Fruit fly (Drosophila melanogaster) whole organism, prepupa: Measurements from ENCODE around the gene Ork1.

ENCODE experiments used
- Blimp-1 ChIP-seq: fragments of 200-800 bp; sonication (Bioruptor generic); optimal IDR thresholded peaks from 3 replicates; lab custom pipeline; 2017; ENCODE audit warnings: missing biosample characterization, missing genetic modification characterization, mild to moderate bottlenecking, moderate library complexity, missing genetic modification reagents
- CG10631 ChIP-seq: fragments of 200-800 bp; sonication (Bioruptor generic); optimal IDR thresholded peaks from 2 replicates; lab custom pipeline; 2016; ENCODE audit warnings: missing biosample characterization, missing genetic modification characterization
- CG10669 ChIP-seq: fragments of 200-800 bp; sonication (Bioruptor generic); optimal IDR thresholded peaks from 3 replicates; lab custom pipeline; 2018; ENCODE audit warnings: missing biosample characterization, mild to moderate bottlenecking, missing genetic modification characterization, moderate library complexity
- CG11294 ChIP-seq: fragments of 200-800 bp; sonication (Bioruptor generic); IDR thresholded peaks from 2 replicates; pipeline ENCODE4 v1.3.6; 2022; ENCODE audit warnings: missing biosample characterization, missing genetic modification characterization
- CG11762 ChIP-seq: fragments of 200-800 bp; sonication (Bioruptor generic); optimal IDR thresholded peaks from 3 replicates; lab custom pipeline; 2016; ENCODE audit warnings: missing biosample characterization, missing genetic modification characterization; ENCODE audit not compliant: insufficient read depth
- CG11902 ChIP-seq: fragments of 200-800 bp; sonication (Bioruptor generic); optimal IDR thresholded peaks from 3 replicates; lab custom pipeline; 2016; ENCODE audit warnings: missing biosample characterization, missing genetic modification characterization
- CG15336 ChIP-seq: fragments of 200-800 bp; sonication (Bioruptor generic); IDR thresholded peaks from 2 replicates; pipeline ENCODE4 v1.3.6; 2022; ENCODE audit warnings: missing biosample characterization, missing genetic modification characterization
- CG32006 ChIP-seq: fragments of 200-800 bp; sonication (Bioruptor generic); optimal IDR thresholded peaks from 3 replicates; lab custom pipeline; 2017; ENCODE audit warnings: missing biosample characterization, mild to moderate bottlenecking, missing genetic modification characterization
- CG3919 ChIP-seq: fragments of 200-800 bp; sonication (Bioruptor generic); optimal IDR thresholded peaks from 3 replicates; lab custom pipeline; 2016; ENCODE audit warnings: missing biosample characterization, missing genetic modification characterization
- CG4318 ChIP-seq: fragments of 200-800 bp; sonication (Bioruptor generic); optimal IDR thresholded peaks from 3 replicates; lab custom pipeline; 2017; ENCODE audit warnings: missing biosample characterization, mild to moderate bottlenecking, missing genetic modification characterization
- CG6276 ChIP-seq: fragments of 200-800 bp; sonication (Bioruptor generic); optimal IDR thresholded peaks from 2 replicates; lab custom pipeline; 2017; ENCODE audit warnings: missing biosample characterization, mild to moderate bottlenecking, missing genetic modification characterization
- CG6792 ChIP-seq: fragments of 200-800 bp; sonication (Bioruptor generic); optimal IDR thresholded peaks from 3 replicates; lab custom pipeline; 2016; ENCODE audit warnings: missing biosample characterization, missing genetic modification characterization
- CG6808 ChIP-seq: fragments of 200-800 bp; sonication (Bioruptor generic); optimal IDR thresholded peaks from 3 replicates; lab custom pipeline; 2017; ENCODE audit warnings: missing biosample characterization, missing genetic modification characterization, mild to moderate bottlenecking, moderate library complexity, missing genetic modification reagents
- CG6854 ChIP-seq: fragments of 200-800 bp; sonication (Bioruptor generic); optimal IDR thresholded peaks from 2 replicates; lab custom pipeline; 2017; ENCODE audit warnings: missing biosample characterization, mild to moderate bottlenecking, missing genetic modification characterization
- CG7368 ChIP-seq: fragments of 200-800 bp; sonication (Bioruptor generic); optimal IDR thresholded peaks from 3 replicates; lab custom pipeline; 2016; ENCODE audit warnings: missing biosample characterization, missing genetic modification characterization
- CG8119 ChIP-seq: fragments of 200-800 bp; sonication (Bioruptor generic); IDR thresholded peaks from 3 replicates; pipeline ENCODE4 v1.3.6; 2022; ENCODE audit warnings: missing biosample characterization, missing genetic modification characterization
- CG8319 ChIP-seq: fragments of 200-800 bp; sonication (Bioruptor generic); optimal IDR thresholded peaks from 3 replicates; lab custom pipeline; 2016; ENCODE audit warnings: missing biosample characterization, missing genetic modification characterization
- CG8632 ChIP-seq: fragments of 200-800 bp; sonication (Bioruptor generic); optimal IDR thresholded peaks from 3 replicates; lab custom pipeline; 2016; ENCODE audit warnings: missing biosample characterization, missing genetic modification characterization
- CG9139 ChIP-seq: fragments of 200-800 bp; sonication (Bioruptor generic); optimal IDR thresholded peaks from 3 replicates; lab custom pipeline; 2017; ENCODE audit warnings: missing biosample characterization, mild to moderate bottlenecking, missing genetic modification characterization
- Eip78C ChIP-seq: fragments of 200-800 bp; sonication (Bioruptor generic); peaks from one replicate; lab custom pipeline; 2016; ENCODE audit warnings: missing biosample characterization, missing genetic modification characterization
- Ets21C ChIP-seq: fragments of 200-800 bp; sonication (Bioruptor generic); optimal IDR thresholded peaks from 3 replicates; lab custom pipeline; 2016; ENCODE audit warnings: missing biosample characterization, missing genetic modification characterization
- Ets96B ChIP-seq: fragments of 200-800 bp; optimal IDR thresholded peaks from 2 replicates; lab custom pipeline; 2019; ENCODE audit warnings: missing biosample characterization, mild to moderate bottlenecking, missing genetic modification characterization, moderate library complexity
- Gug ChIP-seq: fragments of 200-800 bp; sonication (Bioruptor generic); IDR thresholded peaks from 2 replicates; pipeline ENCODE4 v1.3.6; 2022; ENCODE audit warnings: missing biosample characterization, missing genetic modification characterization
- Hr38 ChIP-seq: sonication (Bioruptor generic); optimal IDR thresholded peaks from 2 replicates; lab custom pipeline; 2016; ENCODE audit warnings: missing biosample characterization, missing genetic modification characterization
- Hr4 ChIP-seq: fragments of 200-800 bp; sonication (Bioruptor generic); optimal IDR thresholded peaks from 3 replicates; lab custom pipeline; 2016; ENCODE audit warnings: missing biosample characterization, missing genetic modification characterization
- Met ChIP-seq: fragments of 200-800 bp; sonication (Bioruptor generic); optimal IDR thresholded peaks from 3 replicates; lab custom pipeline; 2016; ENCODE audit warnings: missing biosample characterization, missing genetic modification characterization
- OdsH ChIP-seq: fragments of 200-800 bp; sonication (Bioruptor generic); optimal IDR thresholded peaks from 3 replicates; lab custom pipeline; 2016; ENCODE audit warnings: missing biosample characterization, missing genetic modification characterization
- Smox ChIP-seq: fragments of 200-800 bp; sonication (Bioruptor generic); optimal IDR thresholded peaks from 3 replicates; lab custom pipeline; 2016; ENCODE audit warnings: missing biosample characterization, missing genetic modification characterization
- Sox14 ChIP-seq: fragments of 200-800 bp; sonication (Bioruptor generic); optimal IDR thresholded peaks from 3 replicates; lab custom pipeline; 2016; ENCODE audit warnings: missing biosample characterization, missing genetic modification characterization
- Sox15 ChIP-seq: fragments of 200-800 bp; sonication (Bioruptor generic); optimal IDR thresholded peaks from 3 replicates; lab custom pipeline; 2016; ENCODE audit warnings: missing biosample characterization, missing genetic modification characterization
- acj6 ChIP-seq: fragments of 200-800 bp; sonication (Bioruptor generic); optimal IDR thresholded peaks from 3 replicates; lab custom pipeline; 2016; ENCODE audit warnings: missing biosample characterization, missing genetic modification characterization
- cyc ChIP-seq: fragments of 200-800 bp; sonication (Bioruptor generic); optimal IDR thresholded peaks from 3 replicates; lab custom pipeline; 2016; ENCODE audit warnings: missing biosample characterization, missing genetic modification characterization
- dsx ChIP-seq: fragments of 200-800 bp; optimal IDR thresholded peaks from 3 replicates; lab custom pipeline; 2019; ENCODE audit warnings: missing biosample characterization, mild to moderate bottlenecking, missing genetic modification characterization, moderate library complexity; ENCODE audit not compliant: poor library complexity, severe bottlenecking
- eg ChIP-seq: fragments of 200-800 bp; sonication (Bioruptor generic); IDR thresholded peaks from 3 replicates; pipeline ENCODE4 v1.3.6; 2022; ENCODE audit warnings: missing biosample characterization, missing genetic modification characterization
- esn ChIP-seq: fragments of 200-800 bp; sonication (Bioruptor generic); optimal IDR thresholded peaks from 2 replicates; lab custom pipeline; 2016; ENCODE audit warnings: missing biosample characterization, mild to moderate bottlenecking, missing genetic modification characterization, moderate library complexity
- fd59A ChIP-seq: fragments of 200-800 bp; sonication (Bioruptor generic); optimal IDR thresholded peaks from 2 replicates; lab custom pipeline; 2017; ENCODE audit warnings: missing biosample characterization, mild to moderate bottlenecking, missing genetic modification characterization, missing genetic modification reagents
- fd85E ChIP-seq: fragments of 200-800 bp; sonication (Bioruptor generic); optimal IDR thresholded peaks from 3 replicates; lab custom pipeline; 2016; ENCODE audit warnings: missing biosample characterization, missing genetic modification characterization
- fkh ChIP-seq: fragments of 200-800 bp; sonication (Bioruptor generic); optimal IDR thresholded peaks from 3 replicates; lab custom pipeline; 2017; ENCODE audit warnings: missing biosample characterization, mild to moderate bottlenecking, missing genetic modification characterization, moderate library complexity
- net ChIP-seq: fragments of 200-800 bp; sonication (Bioruptor generic); optimal IDR thresholded peaks from 3 replicates; lab custom pipeline; 2016; ENCODE audit warnings: missing biosample characterization, missing genetic modification characterization
- pdm3 ChIP-seq: fragments of 200-800 bp; sonication (Bioruptor generic); optimal IDR thresholded peaks from 3 replicates; lab custom pipeline; 2016; ENCODE audit warnings: missing biosample characterization, missing genetic modification characterization
- salr ChIP-seq, 2 experiments: fragments of 200-800 bp; sonication (Bioruptor generic); optimal IDR thresholded peaks; 3 replicates each; lab custom pipeline; 2016 to 2018; ENCODE audit warnings: missing biosample characterization in 2 of 2, missing genetic modification characterization in 2 of 2, mild to moderate bottlenecking in 1 of 2
- spab ChIP-seq: fragments of 200-800 bp; sonication (Bioruptor generic); optimal IDR thresholded peaks from 2 replicates; lab custom pipeline; 2017; ENCODE audit warnings: missing biosample characterization, mild to moderate bottlenecking, missing genetic modification characterization, missing genetic modification reagents
- ss ChIP-seq, 2 experiments: fragments of 200-800 bp; sonication (Bioruptor generic); optimal IDR thresholded peaks; 2 replicates in 1 of 2; 3 replicates in 1 of 2; lab custom pipeline; 2017 to 2018; ENCODE audit warnings: mild to moderate bottlenecking in 2 of 2, missing biosample characterization in 2 of 2, missing genetic modification characterization in 2 of 2, moderate library complexity in 1 of 2
- svp ChIP-seq: fragments of 200-800 bp; sonication (Bioruptor generic); peaks from one replicate; lab custom pipeline; 2016; ENCODE audit warnings: missing biosample characterization, missing genetic modification characterization
- topi ChIP-seq: fragments of 200-800 bp; sonication (Bioruptor generic); optimal IDR thresholded peaks from 3 replicates; lab custom pipeline; 2016; ENCODE audit warnings: missing biosample characterization, missing genetic modification characterization
- vri ChIP-seq: fragments of 200-800 bp; sonication (Bioruptor generic); optimal IDR thresholded peaks from 3 replicates; lab custom pipeline; 2016; ENCODE audit warnings: missing biosample characterization, mild to moderate bottlenecking, missing genetic modification characterization

Ork1 gene

dm6 chrX:10893208-10893607, 2.2 kb upstream of the Ork1 start (continued):
- TF ChIP-seq CG10631 = no peak
- no peak for TF ChIP-seq CG8632 (GFP tag; lab: Kevin White, UChicago)
- TF ChIP-seq eg = peak; percentile 38; the same call in 1 of the 3 replicates
- TF ChIP-seq CG6792 (GFP tag; lab: Kevin White, UChicago) = peak; percentile 8
- peak; percentile 30 for TF ChIP-seq OdsH (GFP tag; lab: Kevin White, UChicago)
- TF ChIP-seq Hr38 = no peak
- TF ChIP-seq CG7368 (GFP tag; lab: Kevin White, UChicago) = no peak
- no peak for TF ChIP-seq Ets21C (GFP tag; lab: Kevin White, UChicago)
- no peak for TF ChIP-seq CG15336 (GFP tag; lab: Robert Waterston, UW)
- TF ChIP-seq Ets96B = peak; percentile 21
- no peak for TF ChIP-seq Gug (GFP tag; lab: Robert Waterston, UW)
- no peak for TF ChIP-seq fd85E (GFP tag; lab: Kevin White, UChicago)
- TF ChIP-seq salr (GFP tag; optimal IDR thresholded peaks at IDR 0.05; lab: Kevin White, UChicago) = no peak
- peak; percentile 86 for TF ChIP-seq svp (GFP tag; lab: Kevin White, UChicago)
- no peak for TF ChIP-seq CG11902 (GFP tag; lab: Kevin White, UChicago)
- no peak for TF ChIP-seq CG6276 (GFP tag; lab: Kevin White, UChicago)
- peak; percentile 38 for TF ChIP-seq pdm3
- no peak for TF ChIP-seq CG6854
- TF ChIP-seq CG4318 (GFP tag; lab: Kevin White, UChicago) = no peak
- TF ChIP-seq Met (GFP tag; lab: Kevin White, UChicago) = peak; percentile 33
- TF ChIP-seq Hr4 (GFP tag; lab: Kevin White, UChicago) = no peak
- TF ChIP-seq Smox (GFP tag; lab: Kevin White, UChicago) = peak; percentile 34
- no peak for TF ChIP-seq CG8119 (GFP tag; lab: Robert Waterston, UW)
- TF ChIP-seq topi (GFP tag; lab: Kevin White, UChicago) = peak; percentile 34
- peak; percentile 82 for TF ChIP-seq Eip78C (GFP tag; lab: Kevin White, UChicago)
- no peak for TF ChIP-seq CG6808
- no peak for TF ChIP-seq CG11762 (GFP tag; lab: Kevin White, UChicago)
- no peak for TF ChIP-seq dsx (GFP tag; lab: Kevin White, UChicago)
- peak; percentile 39 for TF ChIP-seq esn
- no peak for TF ChIP-seq CG9139 (GFP tag; lab: Kevin White, UChicago)
- TF ChIP-seq spab (GFP tag; lab: Kevin White, UChicago) = no peak
- TF ChIP-seq Blimp-1 (GFP tag; lab: Kevin White, UChicago) = no peak
- no peak for TF ChIP-seq fkh (GFP tag; lab: Kevin White, UChicago)
- TF ChIP-seq CG10669 (GFP tag; lab: Kevin White, UChicago) = no peak
- TF ChIP-seq net (GFP tag; lab: Kevin White, UChicago) = no peak

- TF ChIP-seq CG8632 (GFP tag; lab: Kevin White, UChicago) = no peak
- TF ChIP-seq CG6792 (GFP tag; lab: Kevin White, UChicago) = no peak
- TF ChIP-seq CG32006 (GFP tag; lab: Kevin White, UChicago) = no peak
- no peak for TF ChIP-seq CG7368 (GFP tag; lab: Kevin White, UChicago)
- TF ChIP-seq topi (GFP tag; lab: Kevin White, UChicago) = peak; percentile 12
- TF ChIP-seq Sox14 (GFP tag; lab: Kevin White, UChicago) = no peak
- peak; percentile 14 for TF ChIP-seq esn
- TF ChIP-seq Hr4 (GFP tag; lab: Kevin White, UChicago) = no peak
- TF ChIP-seq Met (GFP tag; lab: Kevin White, UChicago) = peak; percentile 8
- TF ChIP-seq spab (GFP tag; lab: Kevin White, UChicago) = no peak
- TF ChIP-seq CG3919 = no peak
- TF ChIP-seq Eip78C (GFP tag; lab: Kevin White, UChicago) = peak; percentile 60
- TF ChIP-seq Sox15 (GFP tag; lab: Kevin White, UChicago) = no peak
- TF ChIP-seq cyc = no peak
- no peak for TF ChIP-seq fd59A (GFP tag; lab: Kevin White, UChicago)
- TF ChIP-seq svp (GFP tag; lab: Kevin White, UChicago) = peak; percentile 97
- TF ChIP-seq vri (GFP tag; lab: Kevin White, UChicago) = peak; percentile 3
- TF ChIP-seq CG11294 (GFP tag; lab: Robert Waterston, UW) = no peak
- no peak for TF ChIP-seq acj6 (GFP tag; lab: Kevin White, UChicago)
- TF ChIP-seq fd85E (GFP tag; lab: Kevin White, UChicago) = no peak
- no peak for TF ChIP-seq CG8319 (GFP tag; lab: Kevin White, UChicago)
- TF ChIP-seq ss (GFP tag; optimal IDR thresholded peaks at IDR 0.05; lab: Kevin White, UChicago) = no peak
These were observed 964 bp downstream of the Ork1 start for dm6 chrX:10889955-10890617.
